In the genomic region with DNA sequence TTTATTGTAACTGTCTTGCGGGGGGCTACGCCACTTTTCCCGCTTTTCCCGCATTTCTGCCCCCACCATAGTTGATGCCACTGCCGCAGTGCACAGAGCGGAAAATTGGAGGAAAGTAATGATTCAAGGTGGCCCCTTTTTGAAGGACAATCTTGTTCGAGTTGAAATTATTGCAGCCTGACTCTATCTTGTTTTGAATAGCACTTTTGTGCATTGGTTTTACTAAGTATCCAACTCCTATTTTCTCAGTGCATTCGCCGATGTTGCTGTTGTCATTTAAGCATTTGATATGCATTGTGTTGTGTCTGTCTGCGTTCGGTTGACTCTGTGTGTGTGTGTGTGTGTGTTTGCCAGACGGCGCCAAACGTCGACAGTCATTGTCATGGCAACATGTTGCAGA, we compare ENCODE assay signal across 2 fruit fly cellular contexts.
TF ChIP-seq lines count a peak whose summit lies in the region.

No protein-coding gene starts in this region.

TF ChIP-seq in whole organism, embryonic, 481 proteins besides CTCF, POLR2A, EP300 and RAD21 (continued from another document):
- TF ChIP-seq CG9215 (GFP tag; IDR thresholded peaks at IDR 0.05; lab: Robert Waterston, UW): no peak
- no peak for TF ChIP-seq schlank (tag; optimal IDR thresholded peaks at IDR 0.05; lab: Kevin White, UChicago)
- TF ChIP-seq CG8944 (GFP tag; optimal IDR thresholded peaks at IDR 0.05; lab: Kevin White, UChicago): no peak
- peak; percentile 2 for TF ChIP-seq Med (GFP tag; lab: Kevin White, UChicago)
- TF ChIP-seq CG11504 (tag; optimal IDR thresholded peaks at IDR 0.05; lab: Kevin White, UChicago): peak; percentile 66
- peak; percentile 9 for TF ChIP-seq Blimp-1 (GFP tag; optimal IDR thresholded peaks at IDR 0.05; lab: Kevin White, UChicago)
- TF ChIP-seq slbo (GFP tag; IDR thresholded peaks at IDR 0.05; lab: Robert Waterston, UW): peak; percentile 23; the same call in 1 of the 2 replicates
- TF ChIP-seq ken (GFP tag; IDR thresholded peaks at IDR 0.05; lab: Robert Waterston, UW): no peak
- TF ChIP-seq lov (optimal IDR thresholded peaks at IDR 0.05; lab: Kevin White, UChicago): no peak
- TF ChIP-seq lov (GFP tag; IDR thresholded peaks at IDR 0.05; lab: Robert Waterston, UW): no peak
- TF ChIP-seq Dad (GFP tag; optimal IDR thresholded peaks at IDR 0.05; lab: Kevin White, UChicago): no peak
- TF ChIP-seq Optix (GFP tag; IDR thresholded peaks at IDR 0.05; lab: Robert Waterston, UW): no peak
- TF ChIP-seq Drgx (GFP tag; IDR thresholded peaks at IDR 0.05; lab: Robert Waterston, UW): peak; percentile 68; the same call in 1 of the 2 replicates
- no peak for TF ChIP-seq her (GFP tag; optimal IDR thresholded peaks at IDR 0.05; lab: Kevin White, UChicago)
- TF ChIP-seq Poxn (GFP tag; IDR thresholded peaks at IDR 0.05; lab: Robert Waterston, UW): no peak
- TF ChIP-seq prd (optimal IDR thresholded peaks at IDR 0.05; lab: Kevin White, UChicago): no peak
- 0 out of 3 replicates have a peak, but pooled peaks have one; percentile 21 for TF ChIP-seq prd (GFP tag; IDR thresholded peaks at IDR 0.05; lab: Robert Waterston, UW)
- no peak for TF ChIP-seq fd3F (GFP tag; optimal IDR thresholded peaks at IDR 0.05; lab: Kevin White, UChicago)
- peak; percentile 30 to 31 for TF ChIP-seq bsh (GFP tag; optimal IDR thresholded peaks at IDR 0.05; lab: Kevin White, UChicago)
- TF ChIP-seq Doc3 (GFP tag; IDR thresholded peaks at IDR 0.05; lab: Robert Waterston, UW; ENCODE audit: partially characterized antibody): no peak
- no peak for TF ChIP-seq Hr78 (GFP tag; optimal IDR thresholded peaks at IDR 0.05; lab: Kevin White, UChicago)

TF ChIP-seq in whole organism, prepupa, 60 proteins besides CTCF, POLR2A, EP300 and RAD21 (continued from another document):
- TF ChIP-seq achi (GFP tag; optimal IDR thresholded peaks at IDR 0.05; lab: Kevin White, UChicago) (peak; percentile 47), pdm3 (GFP tag; optimal IDR thresholded peaks at IDR 0.05; lab: Kevin White, UChicago) (peak; percentile 49), Ets96B (tag; optimal IDR thresholded peaks at IDR 0.05; lab: Kevin White, UChicago) (peak; percentile 48), CG3032 (tag; optimal IDR thresholded peaks at IDR 0.05; lab: Kevin White, UChicago) (peak; percentile 15), Sox102F (GFP tag; optimal IDR thresholded peaks at IDR 0.05; lab: Kevin White, UChicago) (no peak), CG11902 (GFP tag; optimal IDR thresholded peaks at IDR 0.05; lab: Kevin White, UChicago) (no peak), ss (GFP tag; optimal IDR thresholded peaks at IDR 0.05; lab: Kevin White, UChicago) (no peak), CG16779 (tag; optimal IDR thresholded peaks at IDR 0.05; lab: Kevin White, UChicago) (no peak), net (GFP tag; optimal IDR thresholded peaks at IDR 0.05; lab: Kevin White, UChicago) (peak; percentile 33), CG10669 (GFP tag; optimal IDR thresholded peaks at IDR 0.05; lab: Kevin White, UChicago) (peak; percentile 19), dsx (GFP tag; optimal IDR thresholded peaks at IDR 0.05; lab: Kevin White, UChicago; ENCODE audit: poor library complexity, severe bottlenecking) (peak; percentile 22), CG6808 (GFP tag; optimal IDR thresholded peaks at IDR 0.05; lab: Kevin White, UChicago) (peak; percentile 28), CG34406 (GFP tag; optimal IDR thresholded peaks at IDR 0.05; lab: Kevin White, UChicago) (peak; percentile 14), Hr38 (GFP tag; optimal IDR thresholded peaks at IDR 0.05; lab: Kevin White, UChicago) (no peak), CG15336 (GFP tag; IDR thresholded peaks at IDR 0.05; lab: Robert Waterston, UW) (peak; percentile 75), Eip93F (GFP tag; optimal IDR thresholded peaks at IDR 0.05; lab: Kevin White, UChicago) (no peak), dac (GFP tag; optimal IDR thresholded peaks at IDR 0.05; lab: Kevin White, UChicago) (peak; percentile 61), CG11294 (GFP tag; IDR thresholded peaks at IDR 0.05; lab: Robert Waterston, UW) (peak; percentile 45; the same call in 1 of the 2 replicates), topi (GFP tag; optimal IDR thresholded peaks at IDR 0.05; lab: Kevin White, UChicago) (no peak), Met (GFP tag; optimal IDR thresholded peaks at IDR 0.05; lab: Kevin White, UChicago) (no peak), Smox (GFP tag; optimal IDR thresholded peaks at IDR 0.05; lab: Kevin White, UChicago) (no peak), Blimp-1 (GFP tag; optimal IDR thresholded peaks at IDR 0.05; lab: Kevin White, UChicago) (no peak), fkh (GFP tag; optimal IDR thresholded peaks at IDR 0.05; lab: Kevin White, UChicago) (no peak), CG10631 (GFP tag; optimal IDR thresholded peaks at IDR 0.05; lab: Kevin White, UChicago) (peak; percentile 41), CG32006 (GFP tag; optimal IDR thresholded peaks at IDR 0.05; lab: Kevin White, UChicago) (peak; percentile 80), CG4318 (GFP tag; optimal IDR thresholded peaks at IDR 0.05; lab: Kevin White, UChicago) (peak; percentile 49), vri (GFP tag; optimal IDR thresholded peaks at IDR 0.05; lab: Kevin White, UChicago) (no peak), Hr4 (GFP tag; optimal IDR thresholded peaks at IDR 0.05; lab: Kevin White, UChicago) (peak; percentile 82), CG6163 (GFP tag; IDR thresholded peaks at IDR 0.05; lab: Robert Waterston, UW) (peak; percentile 80), fd85E (GFP tag; optimal IDR thresholded peaks at IDR 0.05; lab: Kevin White, UChicago) (no peak), cyc (GFP tag; optimal IDR thresholded peaks at IDR 0.05; lab: Kevin White, UChicago) (peak; percentile 10), OdsH (GFP tag; optimal IDR thresholded peaks at IDR 0.05; lab: Kevin White, UChicago) (peak; percentile 55), esn (GFP tag; optimal IDR thresholded peaks at IDR 0.05; lab: Kevin White, UChicago) (peak; percentile 27), salr (GFP tag; optimal IDR thresholded peaks at IDR 0.05; lab: Kevin White, UChicago) (peak in 1 of 2 experiments; percentile 4), CG8119 (GFP tag; IDR thresholded peaks at IDR 0.05; lab: Robert Waterston, UW) (peak; percentile 80), Sox15 (GFP tag; optimal IDR thresholded peaks at IDR 0.05; lab: Kevin White, UChicago) (no peak), lz (GFP tag; optimal IDR thresholded peaks at IDR 0.05; lab: Kevin White, UChicago) (no peak)
